Fruit fly (Drosophila melanogaster) whole organism, embryonic: ENCODE data around the gene CG34310.
A peak's percentile ranks its signal among the peaks of the same experiment; 100 is the strongest.

Source experiments
- Awh ChIP-seq: fragments of 200-800 bp; sonication (Bioruptor generic); IDR thresholded peaks from 2 replicates; pipeline ENCODE4, ENCODE4 v1.3.6; 2022; ENCODE audit warnings: missing biosample characterization, missing genetic modification characterization
- Bgb ChIP-seq: fragments of 200-800 bp; sonication (Bioruptor generic); IDR thresholded peaks from 2 replicates; pipeline ENCODE4 v1.3.6; 2022; ENCODE audit warnings: missing biosample characterization, missing genetic modification characterization; ENCODE audit not compliant: partially characterized antibody
- CG10267 ChIP-seq: fragments of 200-800 bp; sonication (Bioruptor generic); optimal IDR thresholded peaks from 2 replicates; lab custom pipeline; 2018; ENCODE audit warnings: missing biosample characterization, mild to moderate bottlenecking, missing genetic modification characterization, moderate library complexity
- CG11247 ChIP-seq: fragments of 200-800 bp; sonication (Bioruptor generic); IDR thresholded peaks from 2 replicates; pipeline ENCODE4 v1.3.6; 2022; ENCODE audit warnings: missing biosample characterization, missing genetic modification characterization
- CG11723 ChIP-seq: fragments of 200-800 bp; sonication (Bioruptor generic); optimal IDR thresholded peaks from 2 replicates; lab custom pipeline; 2017; ENCODE audit warnings: missing biosample characterization, mild to moderate bottlenecking, missing genetic modification characterization
- CG12942 ChIP-seq: fragments of 200-800 bp; sonication (Bioruptor generic); optimal IDR thresholded peaks from 3 replicates; lab custom pipeline; 2016; ENCODE audit warnings: missing biosample characterization, missing genetic modification characterization
- CG3995 ChIP-seq: fragments of 200-800 bp; sonication (Bioruptor generic); optimal IDR thresholded peaks from 3 replicates; lab custom pipeline; 2016; ENCODE audit warnings: missing biosample characterization, missing genetic modification characterization
- CG5953 ChIP-seq: fragments of 200-800 bp; sonication (Bioruptor generic); IDR thresholded peaks from 2 replicates; pipeline ENCODE4 v1.3.6; 2022; ENCODE audit warnings: missing biosample characterization, missing genetic modification characterization
- CG7928 ChIP-seq: fragments of 200-800 bp; sonication (Bioruptor generic); optimal IDR thresholded peaks from 2 replicates; lab custom pipeline; 2017; ENCODE audit warnings: missing biosample characterization, mild to moderate bottlenecking, missing genetic modification characterization
- CG7987 ChIP-seq: fragments of 200-800 bp; sonication (Bioruptor generic); optimal IDR thresholded peaks from 2 replicates; lab custom pipeline; 2018; ENCODE audit warnings: missing biosample characterization, mild to moderate bottlenecking, missing genetic modification characterization, moderate library complexity
- CG8290 ChIP-seq, 3 experiments: fragments of 200-800 bp; sonication (Bioruptor generic); optimal IDR thresholded peaks; 2 replicates each; lab custom pipeline; 2016 to 2019; ENCODE audit warnings: missing biosample characterization in 3 of 3, missing genetic modification characterization in 3 of 3, mild to moderate bottlenecking in 2 of 3, moderate library complexity in 1 of 3
- CG9797 ChIP-seq: fragments of 200-800 bp; sonication (Bioruptor generic); optimal IDR thresholded peaks from 3 replicates; lab custom pipeline; 2018; ENCODE audit warnings: missing biosample characterization, mild to moderate bottlenecking, missing genetic modification characterization
- CkIIα-i1 ChIP-seq: fragments of 200-800 bp; sonication (Bioruptor generic); IDR thresholded peaks from 2 replicates; pipeline ENCODE4 v1.3.6; 2022; ENCODE audit warnings: missing biosample characterization, missing genetic modification characterization
- Dp ChIP-seq: fragments of 200-800 bp; sonication (Bioruptor generic); optimal IDR thresholded peaks from 2 replicates; lab custom pipeline; 2018; ENCODE audit warnings: missing biosample characterization, mild to moderate bottlenecking, missing genetic modification characterization, moderate library complexity
- Drgx ChIP-seq: fragments of 200-800 bp; sonication (Bioruptor generic); IDR thresholded peaks from 2 replicates; pipeline ENCODE4 v1.3.6; 2022; ENCODE audit warnings: missing biosample characterization, missing genetic modification characterization
- Ets65A ChIP-seq: fragments of 200-800 bp; sonication (Bioruptor generic); peaks from one replicate; lab custom pipeline; 2016; ENCODE audit warnings: missing biosample characterization, missing genetic modification characterization
- Ets97D ChIP-seq: fragments of 200-800 bp; sonication (Bioruptor generic); optimal IDR thresholded peaks from 3 replicates; lab custom pipeline; 2016; ENCODE audit warnings: missing biosample characterization, missing genetic modification characterization
- Hey ChIP-seq: fragments of 200-800 bp; sonication (Bioruptor generic); optimal IDR thresholded peaks from 3 replicates; lab custom pipeline; 2018; ENCODE audit warnings: missing biosample characterization, mild to moderate bottlenecking, missing genetic modification characterization
- Med ChIP-seq: fragments of 200-800 bp; sonication (Bioruptor generic); peaks from one replicate; lab custom pipeline; 2016; ENCODE audit warnings: missing biosample characterization, missing genetic modification characterization, mild to moderate bottlenecking, inconsistent platforms, moderate library complexity
- Meics ChIP-seq: fragments of 200-800 bp; sonication (Bioruptor generic); optimal IDR thresholded peaks from 2 replicates; lab custom pipeline; 2017; ENCODE audit warnings: missing biosample characterization, mild to moderate bottlenecking, missing genetic modification characterization
- Myb ChIP-seq: fragments of 200-800 bp; sonication (Bioruptor generic); optimal IDR thresholded peaks from 2 replicates; lab custom pipeline; 2016; ENCODE audit warnings: missing biosample characterization, missing genetic modification characterization
- Pdp1 ChIP-seq, 2 experiments: fragments of 200-800 bp; sonication (Bioruptor generic); optimal IDR thresholded peaks; 3 replicates each; lab custom pipeline; 2016; ENCODE audit warnings: missing biosample characterization in 2 of 2, missing genetic modification characterization in 2 of 2, mild to moderate bottlenecking in 1 of 2, moderate library complexity in 1 of 2
- Poxn ChIP-seq: fragments of 200-800 bp; sonication (Bioruptor generic); IDR thresholded peaks from 2 replicates; pipeline ENCODE4 v1.3.6; 2022; ENCODE audit warnings: missing biosample characterization, missing genetic modification characterization
- TFAM ChIP-seq: fragments of 200-800 bp; sonication (Bioruptor generic); optimal IDR thresholded peaks from 2 replicates; lab custom pipeline; 2017; ENCODE audit warnings: missing biosample characterization, missing genetic modification characterization, inconsistent platforms
- Trl ChIP-seq, 3 experiments: fragments of >200 bp in 2 of 3; fragments of 200-800 bp in 1 of 3; sonication (Bioruptor generic) in 1 of 3; optimal IDR thresholded peaks; 2 replicates in 1 of 3; 3 replicates in 2 of 3; lab custom pipeline; 2016 to 2017; ENCODE audit warnings: missing biosample characterization in 1 of 3, missing genetic modification characterization in 1 of 3
- bcd ChIP-seq: fragments of 200-800 bp; sonication (Bioruptor generic); optimal IDR thresholded peaks from 2 replicates; lab custom pipeline; 2017; ENCODE audit warnings: missing biosample characterization, mild to moderate bottlenecking, missing genetic modification characterization
- cwo ChIP-seq: fragments of 200-800 bp; sonication (Bioruptor generic); optimal IDR thresholded peaks from 3 replicates; lab custom pipeline; 2017; ENCODE audit warnings: missing biosample characterization, missing genetic modification characterization, mild to moderate bottlenecking, moderate library complexity, missing genetic modification reagents
- gcm ChIP-seq: fragments of 200-800 bp; sonication (Bioruptor generic); optimal IDR thresholded peaks from 2 replicates; lab custom pipeline; 2019; ENCODE audit warnings: missing biosample characterization, mild to moderate bottlenecking, missing genetic modification characterization, moderate library complexity
- gfzf ChIP-seq: fragments of 200-800 bp; sonication (Bioruptor generic); optimal IDR thresholded peaks from 2 replicates; lab custom pipeline; 2016; ENCODE audit warnings: missing biosample characterization, mild to moderate bottlenecking, missing genetic modification characterization, moderate library complexity
- gro ChIP-seq: fragments of 200-800 bp; sonication (Bioruptor generic); optimal IDR thresholded peaks from 2 replicates; lab custom pipeline; 2016; ENCODE audit warnings: missing biosample characterization, missing genetic modification characterization
- gsb ChIP-seq: fragments of 200-800 bp; sonication (Bioruptor generic); IDR thresholded peaks from 2 replicates; pipeline ENCODE4 v1.3.6; 2022; ENCODE audit warnings: missing biosample characterization, missing genetic modification characterization
- lbe ChIP-seq: fragments of 200-800 bp; sonication (Bioruptor generic); optimal IDR thresholded peaks from 2 replicates; lab custom pipeline; 2016; ENCODE audit warnings: missing biosample characterization, mild to moderate bottlenecking, missing genetic modification characterization
- mld ChIP-seq: fragments of 200-800 bp; sonication (Bioruptor generic); IDR thresholded peaks from 3 replicates; pipeline ENCODE4 v1.3.6; 2022; ENCODE audit warnings: missing biosample characterization, missing genetic modification characterization; ENCODE audit not compliant: partially characterized antibody
- peb ChIP-seq: fragments of 200-800 bp; sonication (Bioruptor generic); IDR thresholded peaks from 2 replicates; pipeline ENCODE4 v1.3.6; 2022; ENCODE audit warnings: missing biosample characterization, missing genetic modification characterization
- phol ChIP-seq: fragments of 200-800 bp; sonication (Bioruptor generic); optimal IDR thresholded peaks from 3 replicates; lab custom pipeline; 2018; ENCODE audit warnings: missing biosample characterization, mild to moderate bottlenecking, missing genetic modification characterization, moderate library complexity
- pnt ChIP-seq: fragments of 200-800 bp; sonication (Bioruptor generic); optimal IDR thresholded peaks from 3 replicates; lab custom pipeline; 2016; ENCODE audit warnings: missing biosample characterization, missing genetic modification characterization
- pzg ChIP-seq: fragments of 200-800 bp; sonication (Bioruptor generic); optimal IDR thresholded peaks from 3 replicates; lab custom pipeline; 2018; ENCODE audit warnings: missing biosample characterization, mild to moderate bottlenecking, missing genetic modification characterization, moderate library complexity
- repo ChIP-seq: fragments of 200-800 bp; sonication (Bioruptor generic); optimal IDR thresholded peaks from 2 replicates; lab custom pipeline; 2016; ENCODE audit warnings: missing biosample characterization, missing genetic modification characterization
- sens ChIP-seq: fragments of 200-800 bp; sonication (Bioruptor generic); peaks from one replicate; lab custom pipeline; 2016; ENCODE audit warnings: missing biosample characterization, missing genetic modification characterization
- sim ChIP-seq: fragments of 200-800 bp; sonication (Bioruptor generic); IDR thresholded peaks from 2 replicates; pipeline ENCODE4 v1.3.6; 2022; ENCODE audit warnings: missing biosample characterization, missing genetic modification characterization
- stwl ChIP-seq: fragments of 200-800 bp; sonication (Bioruptor generic); optimal IDR thresholded peaks from 3 replicates; lab custom pipeline; 2018; ENCODE audit warnings: missing biosample characterization, mild to moderate bottlenecking, missing genetic modification characterization, moderate library complexity
- vfl ChIP-seq: fragments of 200-800 bp; sonication (Bioruptor generic); optimal IDR thresholded peaks from 2 replicates; lab custom pipeline; 2016; ENCODE audit warnings: missing biosample characterization, missing genetic modification characterization
- wor ChIP-seq: fragments of 200-800 bp; sonication (Bioruptor generic); IDR thresholded peaks from 2 replicates; pipeline ENCODE4 v1.3.6; 2022; ENCODE audit warnings: missing biosample characterization, missing genetic modification characterization

The CG34310 gene

DNA sequence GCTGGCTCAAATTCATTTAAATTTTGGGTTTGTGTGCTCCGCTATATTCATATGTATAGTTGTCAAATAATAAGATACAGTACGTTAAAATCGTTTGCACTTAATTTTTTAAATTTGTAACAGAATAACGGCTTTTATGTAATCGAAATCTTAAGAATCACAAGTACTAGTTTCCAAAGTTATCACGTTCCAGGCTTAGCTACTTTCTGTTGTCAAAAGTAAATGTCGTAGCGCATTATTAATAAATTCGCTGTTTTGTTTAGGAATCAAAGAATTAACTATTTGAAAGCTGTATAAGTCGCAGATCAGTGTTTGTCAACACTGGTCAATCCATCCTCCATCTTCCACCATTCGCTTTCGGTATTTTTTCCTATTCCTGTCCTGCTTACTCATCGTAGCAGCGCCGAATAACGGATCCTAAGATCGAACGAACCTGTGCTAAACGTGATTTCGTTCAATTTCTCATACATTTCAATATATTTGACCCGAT, at the start of gene CG34310, which contains the start of the genes CG13771 and cup:
TSS of gene CG34310 (plus strand) at position 103 of the 490 bp plus-strand sequence.
TSS of gene CG13771 (minus strand) at position 51 of the 490 bp plus-strand sequence.
TSS of gene cup (plus strand) at position 103 of the 490 bp plus-strand sequence.
- TF ChIP-seq pzg (GFP tag; lab: Kevin White, UChicago) (peak; percentile 9), CG8290 (GFP tag; optimal IDR thresholded peaks at IDR 0.05; lab: Kevin White, UChicago) (no peak), CG8290 (tag; optimal IDR thresholded peaks at IDR 0.05; lab: Kevin White, UChicago) (no peak), CG3995 (GFP tag; lab: Kevin White, UChicago) (peak; percentile 26), gfzf (GFP tag; lab: Kevin White, UChicago) (peak; percentile 23), gcm (GFP tag; lab: Kevin White, UChicago) (no peak), Ets65A (GFP tag; lab: Kevin White, UChicago) (no peak), CkIIα-i1 (GFP tag; lab: Robert Waterston, UW) (no peak), Awh (GFP tag; lab: Robert Waterston, UW) (0 out of 2 replicates have a peak, but pooled peaks have one; percentile 9), TFAM (GFP tag; lab: Kevin White, UChicago) (no peak), CG12942 (GFP tag; lab: Kevin White, UChicago) (no peak), Dp (GFP tag; lab: Kevin White, UChicago) (peak; percentile 17), stwl (tag; lab: Kevin White, UChicago) (peak; percentile 74), wor (GFP tag; lab: Robert Waterston, UW) (no peak), Myb (peak; percentile 60), gsb (GFP tag; lab: Robert Waterston, UW) (no peak), CG11723 (GFP tag; lab: Kevin White, UChicago) (no peak), Pdp1 (GFP tag; optimal IDR thresholded peaks at IDR 0.05; lab: Kevin White, UChicago) (peak in 1 of 2 experiments; percentile 60), peb (GFP tag; lab: Robert Waterston, UW) (no peak), Ets97D (peak; percentile 18), Meics (GFP tag; lab: Kevin White, UChicago) (no peak), bcd (no peak), CG10267 (peak; percentile 81), Med (GFP tag; lab: Kevin White, UChicago) (peak; percentile 26), CG9797 (GFP tag; lab: Kevin White, UChicago) (peak; percentile 2), lbe (GFP tag; lab: Kevin White, UChicago) (no peak), phol (tag; lab: Kevin White, UChicago) (peak; percentile 84)
- TF ChIP-seq, all 482 proteins: peak for 13

- TF ChIP-seq Med (GFP tag; lab: Kevin White, UChicago) (peak; percentile 7), CG7987 (no peak), Hey (tag; lab: Kevin White, UChicago) (peak; percentile 57), sens (GFP tag; lab: Kevin White, UChicago) (peak; percentile 52), cwo (GFP tag; lab: Kevin White, UChicago) (peak; percentile 4), Pdp1 (GFP tag; optimal IDR thresholded peaks at IDR 0.05; lab: Kevin White, UChicago) (peak in 1 of 2 experiments; percentile 19)
Observed at dm6 chr2L:6614229-6614935, 49.1 kb upstream of the CG34310 start.

DNA sequence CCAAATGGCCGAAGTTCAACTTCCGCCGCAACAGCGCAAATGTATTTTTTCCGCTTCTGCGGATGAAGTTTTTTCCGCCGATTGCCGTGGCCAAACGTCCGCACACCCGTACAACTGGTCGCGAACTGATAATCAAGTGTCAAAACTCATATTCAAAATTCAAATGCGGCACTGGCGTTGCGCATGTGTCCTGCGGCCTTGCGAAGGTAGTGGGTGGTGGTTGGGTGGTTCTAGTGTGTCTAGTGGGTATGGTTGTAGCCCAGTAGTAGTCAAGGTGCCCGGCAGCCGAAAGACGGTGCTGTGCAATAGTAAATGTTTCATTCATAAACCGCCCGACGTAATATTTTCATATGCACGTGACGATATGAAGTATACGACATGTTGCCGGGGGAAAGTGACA, 41.9 kb upstream of the CG34310 start, which contains the start of gene DIP-iota:
TSS of gene DIP-iota (minus strand) at position 101 of the 400 bp plus-strand sequence.
- no peak for TF ChIP-seq CG11247 (GFP tag; lab: Robert Waterston, UW)
- TF ChIP-seq Drgx (GFP tag; lab: Robert Waterston, UW) = no peak
- no peak for TF ChIP-seq pnt (GFP tag; lab: Kevin White, UChicago)
- TF ChIP-seq vfl (GFP tag; lab: Kevin White, UChicago) = no peak
- no peak for TF ChIP-seq sim (GFP tag; lab: Robert Waterston, UW)
- no peak for TF ChIP-seq mld (GFP tag; lab: Robert Waterston, UW)
- TF ChIP-seq repo (GFP tag; lab: Kevin White, UChicago) = no peak
- TF ChIP-seq Poxn (GFP tag; lab: Robert Waterston, UW) = no peak
- no peak for TF ChIP-seq Hey (tag; lab: Kevin White, UChicago)
- no peak for TF ChIP-seq Trl (optimal IDR thresholded peaks at IDR 0.05; lab: Kevin White, UChicago)
- no peak for TF ChIP-seq Trl (GFP tag; optimal IDR thresholded peaks at IDR 0.05; lab: Kevin White, UChicago)
- no peak for TF ChIP-seq gro (GFP tag; lab: Kevin White, UChicago)
- no peak for TF ChIP-seq Bgb
- no peak for TF ChIP-seq CG5953 (GFP tag; lab: Robert Waterston, UW)
- no peak for TF ChIP-seq CG7928
